Worm (Caenorhabditis elegans): ENCODE measurements around the gene npp-8.
"Not testable (repeated sequence)": the region's sequence is repeated elsewhere in the genome, so short reads cannot be mapped to it uniquely, and the experiment has no call there.

- TF ChIP-seq rpc-1 (optimal IDR thresholded peaks at IDR 0.05); rpc-1 (tag; optimal IDR thresholded peaks at IDR 0.05); sea-2 (GFP tag; IDR thresholded peaks at IDR 0.05); dox-1 (GFP tag; IDR thresholded peaks at IDR 0.05); efl-1 (GFP tag; optimal IDR thresholded peaks at IDR 0.05); aptf-3 (GFP tag; IDR thresholded peaks at IDR 0.05); F49E8.2 (tag; optimal IDR thresholded peaks at IDR 0.05; ENCODE audit: insufficient read depth); lir-1 (GFP tag; conservative IDR thresholded peaks at IDR 0.05); Y95B8A.8 (GFP tag; IDR thresholded peaks at IDR 0.05); rec-8 (tag; optimal IDR thresholded peaks at IDR 0.05); F10E7.11 (tag; optimal IDR thresholded peaks at IDR 0.05); ceh-27 (GFP tag; optimal IDR thresholded peaks at IDR 0.05); C17E4.6 (GFP tag; IDR thresholded peaks at IDR 0.05); nhr-90 (tag; optimal IDR thresholded peaks at IDR 0.05): not testable (repeated sequence)
Measured at ce11 chrIV:1645198-1645597, 49.6 kb upstream of the npp-8 start, which contains the start of gene nhr-274.
